Worm (Caenorhabditis elegans) whole organism, L1 larva: ENCODE data around the gene sorb-1.
A peak's percentile ranks its signal among the peaks of the same experiment; 100 is the strongest.

ENCODE experiments used
- aly-2 ChIP-seq: fragments of 150-350 bp; optimal IDR thresholded peaks from 2 replicates; lab custom pipeline; 2014; ENCODE audit warnings: missing biosample characterization, missing genetic modification characterization
- ces-1 ChIP-seq: fragments of 150-350 bp; optimal IDR thresholded peaks from 2 replicates; lab custom pipeline; 2014; ENCODE audit warnings: missing biosample characterization, missing genetic modification reagents, missing genetic modification characterization
- efl-1 ChIP-seq, 4 experiments: fragments of 150-350 bp; optimal IDR thresholded peaks in 3 of 4; peaks in 1 of 4; 1 replicate in 1 of 4; 2 replicates in 3 of 4; lab custom pipeline; 2014; ENCODE audit warnings: missing biosample characterization in 2 of 4, missing genetic modification characterization in 2 of 4, missing genetic modification reagents in 2 of 4
- efl-3 ChIP-seq: fragments of 200-800 bp; sonication (Bioruptor generic); optimal IDR thresholded peaks from 2 replicates; lab custom pipeline; 2018; ENCODE audit warnings: mild to moderate bottlenecking, missing genetic modification characterization, missing compliant biosample characterization
- egl-27 ChIP-seq, 2 experiments: fragments of 150-350 bp in 1 of 2; sonication (generic microtip); optimal IDR thresholded peaks; 3 replicates each; lab custom pipeline; 2017 to 2018; ENCODE audit warnings: missing biosample characterization in 2 of 2, missing genetic modification characterization in 2 of 2, missing genetic modification reagents in 2 of 2
- elt-2 ChIP-seq: sonication (generic microtip); optimal IDR thresholded peaks from 2 replicates; lab custom pipeline; 2016; ENCODE audit warnings: missing genetic modification characterization, mild to moderate bottlenecking, inconsistent platforms, missing compliant biosample characterization, missing genetic modification reagents
- elt-3 ChIP-seq, 6 experiments: fragments of 150-350 bp in 1 of 6; sonication (generic microtip); optimal IDR thresholded peaks; 2 replicates each; lab custom pipeline; 2017 to 2018; ENCODE audit warnings: missing biosample characterization in 6 of 6, missing genetic modification characterization in 6 of 6, inconsistent platforms in 1 of 6
- ets-5 ChIP-seq: fragments of 200-800 bp; sonication (Bioruptor generic); IDR thresholded peaks from 2 replicates; pipeline ENCODE4 v1.3.6; 2022; ENCODE audit warnings: missing genetic modification characterization, missing compliant biosample characterization
- fos-1 ChIP-seq: fragments of 150-350 bp; optimal IDR thresholded peaks from 2 replicates; lab custom pipeline; 2014; ENCODE audit warnings: missing biosample characterization, missing genetic modification characterization
- grh-1 ChIP-seq: fragments of 200-800 bp; sonication (Bioruptor generic); IDR thresholded peaks from 2 replicates; pipeline ENCODE4 v1.3.6; 2022; ENCODE audit warnings: missing genetic modification reagents, missing genetic modification characterization, missing compliant biosample characterization
- hlh-17 ChIP-seq: fragments of 200-800 bp; sonication (Bioruptor generic); optimal IDR thresholded peaks from 2 replicates; lab custom pipeline; 2018; ENCODE audit warnings: missing genetic modification characterization, mild to moderate bottlenecking, missing compliant biosample characterization, moderate library complexity, borderline replicate concordance
- lir-3 ChIP-seq: sonication (generic microtip); optimal IDR thresholded peaks from 2 replicates; lab custom pipeline; 2016; ENCODE audit warnings: mild to moderate bottlenecking, missing genetic modification characterization, moderate library complexity, missing compliant biosample characterization; ENCODE audit not compliant: poor library complexity
- lsy-2 ChIP-seq, 2 experiments: fragments of 150-350 bp; optimal IDR thresholded peaks; 2 replicates each; lab custom pipeline; 2014; ENCODE audit warnings: missing biosample characterization in 2 of 2, missing genetic modification characterization in 2 of 2
- mab-9 ChIP-seq: fragments of 200-800 bp; sonication (Bioruptor generic); IDR thresholded peaks from 2 replicates; pipeline ENCODE4 v1.3.6; 2022; ENCODE audit warnings: missing genetic modification reagents, missing genetic modification characterization, missing compliant biosample characterization
- mep-1 ChIP-seq: fragments of 150-350 bp; optimal IDR thresholded peaks from 2 replicates; lab custom pipeline; 2014; ENCODE audit warnings: missing biosample characterization, missing genetic modification characterization
- nhr-11 ChIP-seq: fragments of 150-350 bp; optimal IDR thresholded peaks from 2 replicates; lab custom pipeline; 2014; ENCODE audit warnings: missing biosample characterization, missing genetic modification characterization
- nhr-19 ChIP-seq: fragments of 200-800 bp; sonication (Bioruptor generic); conservative IDR thresholded peaks from 2 replicates; pipeline ENCODE4 v1.3.6; 2022; ENCODE audit warnings: missing genetic modification characterization, missing compliant biosample characterization
- nhr-85 ChIP-seq: sonication (generic microtip); peaks from one replicate; lab custom pipeline; 2016; ENCODE audit warnings: missing genetic modification characterization, inconsistent platforms, missing compliant biosample characterization
- nhr-90 ChIP-seq: sonication (generic microtip); optimal IDR thresholded peaks from 2 replicates; lab custom pipeline; 2016; ENCODE audit warnings: mild to moderate bottlenecking, missing genetic modification characterization, missing compliant biosample characterization; ENCODE audit not compliant: poor library complexity
- pag-3 ChIP-seq: sonication (generic microtip); optimal IDR thresholded peaks from 2 replicates; lab custom pipeline; 2017; ENCODE audit warnings: missing genetic modification characterization, mild to moderate bottlenecking, missing compliant biosample characterization, antibody characterized with exemption, borderline replicate concordance; ENCODE audit not compliant: insufficient read depth
- pax-3 ChIP-seq: fragments of 200-800 bp; sonication (Bioruptor generic); optimal IDR thresholded peaks from 2 replicates; lab custom pipeline; 2018; ENCODE audit warnings: mild to moderate bottlenecking, missing genetic modification characterization, moderate library complexity, missing compliant biosample characterization
- sptf-1 ChIP-seq: fragments of 150-350 bp; optimal IDR thresholded peaks from 2 replicates; lab custom pipeline; 2014; ENCODE audit warnings: missing biosample characterization, missing genetic modification characterization
- tlp-1 ChIP-seq: fragments of 150-350 bp; optimal IDR thresholded peaks from 2 replicates; lab custom pipeline; 2014; ENCODE audit warnings: missing biosample characterization, missing genetic modification characterization
- unc-30 ChIP-seq: sonication (generic microtip); optimal IDR thresholded peaks from 2 replicates; lab custom pipeline; 2017; ENCODE audit warnings: missing biosample characterization, missing genetic modification characterization
- unc-62 ChIP-seq: fragments of 150-350 bp; optimal IDR thresholded peaks from 2 replicates; lab custom pipeline; 2014; ENCODE audit warnings: missing biosample characterization, missing genetic modification reagents, missing genetic modification characterization
- ztf-4 ChIP-seq: fragments of 150-350 bp; optimal IDR thresholded peaks from 2 replicates; lab custom pipeline; 2014; ENCODE audit warnings: missing biosample characterization, missing genetic modification characterization

Gene sorb-1

ce11 chrIV:13788652-13789051 lies 38.5 kb downstream of the sorb-1 start, which contains the start of the genes sas-6 and Y45F10D.7 (continued):
- peak; percentile 60 for TF ChIP-seq mep-1 (tag; lab: Kevin White, UChicago)
- no peak for TF ChIP-seq unc-30 (tag; lab: Kevin White, UChicago)
- no peak for TF ChIP-seq pag-3 (tag; lab: Kevin White, UChicago)
- no peak for TF ChIP-seq aly-2
- TF ChIP-seq unc-62 (GFP tag; lab: Kevin White, UChicago), result no peak
- peak; percentile 60 for TF ChIP-seq fos-1
- no peak for TF ChIP-seq elt-2
- TF ChIP-seq efl-3 (GFP tag; lab: Kevin White, UChicago), result no peak

- TF ChIP-seq ztf-4 (tag; lab: Kevin White, UChicago) (no peak), lsy-2 (tag; optimal IDR thresholded peaks at IDR 0.05; lab: Kevin White, UChicago) (no peak), sptf-1 (tag; lab: Kevin White, UChicago) (no peak), nhr-19 (GFP tag; lab: Robert Waterston, UW) (no peak), nhr-90 (no peak), ets-5 (no peak), aly-2 (peak; percentile 85), egl-27 (tag; optimal IDR thresholded peaks at IDR 0.05; lab: Kevin White, UChicago) (no peak), pax-3 (tag; lab: Kevin White, UChicago) (no peak), tlp-1 (tag; lab: Kevin White, UChicago) (no peak), mep-1 (tag; lab: Kevin White, UChicago) (no peak), efl-1 (optimal IDR thresholded peaks at IDR 0.05; lab: Kevin White, UChicago) (no peak), efl-1 (GFP tag; optimal IDR thresholded peaks at IDR 0.05 in 1 of 2; lab: Kevin White, UChicago) (peak in 1 of 2 experiments; percentile 39), unc-30 (tag; lab: Kevin White, UChicago) (no peak), grh-1 (GFP tag; lab: Robert Waterston, UW) (0 out of 2 replicates have a peak, but pooled peaks have one; percentile 21), hlh-17 (no peak)
These were observed 45.2 kb downstream of the sorb-1 start for ce11 chrIV:13795249-13795909.

- TF ChIP-seq lir-3 (tag; lab: Kevin White, UChicago), result no peak
- peak in 1 of 6 experiments; percentile 59 for TF ChIP-seq elt-3 (tag; optimal IDR thresholded peaks at IDR 0.05; lab: Kevin White, UChicago)
- no peak for TF ChIP-seq efl-1 (optimal IDR thresholded peaks at IDR 0.05; lab: Kevin White, UChicago)
- peak in 1 of 2 experiments; percentile 46 for TF ChIP-seq efl-1 (GFP tag; optimal IDR thresholded peaks at IDR 0.05 in 1 of 2; lab: Kevin White, UChicago)
- peak; percentile 68 for TF ChIP-seq nhr-85 (tag; lab: Kevin White, UChicago)
- TF ChIP-seq, all 84 proteins: peak for 3
These were observed 47.8 kb downstream of the sorb-1 start, which contains the start of gene Y45F10D.6 for ce11 chrIV:13797859-13798374. Y45F10D.6 (minus strand) TSS chrIV:13797909.

ce11 chrIV:13807724-13808123 lies 57.6 kb downstream of the sorb-1 start, which contains the start of gene Y45F10D.14:
Y45F10D.14 (minus strand) TSS chrIV:13807824.
- TF ChIP-seq nhr-11, result no peak
- no peak for TF ChIP-seq lsy-2 (tag; optimal IDR thresholded peaks at IDR 0.05; lab: Kevin White, UChicago)
- TF ChIP-seq ces-1, result no peak
- TF ChIP-seq mab-9 (GFP tag; lab: Robert Waterston, UW), result no peak
- TF ChIP-seq lir-3 (tag; lab: Kevin White, UChicago), result no peak
